Fruit fly (Drosophila melanogaster): ENCODE results near the gene CG33159.

Gene CG33159

DNA sequence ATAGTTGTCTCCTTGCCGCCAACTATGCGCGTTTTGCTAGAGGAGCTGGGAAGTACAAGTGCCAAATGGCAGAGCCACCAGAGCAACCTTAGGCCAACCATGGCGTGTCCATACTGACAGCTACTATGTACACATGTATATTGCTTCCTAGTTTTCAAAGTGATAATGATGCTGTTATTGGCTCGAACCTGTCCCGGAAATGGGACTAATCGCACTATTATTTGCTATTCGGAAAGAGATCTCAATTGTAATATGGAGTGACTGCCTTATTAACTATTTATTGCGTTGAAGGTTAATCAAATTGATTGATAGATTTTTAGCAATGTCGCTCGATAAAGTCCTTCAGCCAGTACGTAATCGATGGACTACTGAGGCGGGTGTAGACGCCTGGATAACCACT lies at the start of gene CG33159:
Gene CG33159 (minus strand): TSS at position 101 of the 400 bp plus-strand sequence.
- TF ChIP-seq cic (GFP tag; optimal IDR thresholded peaks at IDR 0.05) = no peak
- no peak for TF ChIP-seq CG11617 (GFP tag; optimal IDR thresholded peaks at IDR 0.05)
- TF ChIP-seq Crg-1 (GFP tag; optimal IDR thresholded peaks at IDR 0.05) = no peak
- TF ChIP-seq CG7045 (GFP tag; optimal IDR thresholded peaks at IDR 0.05) = no peak
- no peak for TF ChIP-seq CG12768 (GFP tag; optimal IDR thresholded peaks at IDR 0.05)
- TF ChIP-seq Mnt (GFP tag; optimal IDR thresholded peaks at IDR 0.05) = no peak
- no peak for TF ChIP-seq CG14711 (tag; optimal IDR thresholded peaks at IDR 0.05)
- TF ChIP-seq CG1620 (GFP tag; optimal IDR thresholded peaks at IDR 0.05) = no peak
- TF ChIP-seq CG33017 (tag; optimal IDR thresholded peaks at IDR 0.05) = no peak
- TF ChIP-seq bab1 (GFP tag; optimal IDR thresholded peaks at IDR 0.05) = no peak
- TF ChIP-seq tj (GFP tag; optimal IDR thresholded peaks at IDR 0.05) = no peak
- no peak for TF ChIP-seq kay (GFP tag; ENCODE audit: borderline replicate concordance)
- TF ChIP-seq CG7101 (tag; optimal IDR thresholded peaks at IDR 0.05) = no peak
- no peak for TF ChIP-seq Hr96 (GFP tag; optimal IDR thresholded peaks at IDR 0.05)
- TF ChIP-seq cnc (optimal IDR thresholded peaks at IDR 0.05) = no peak

DNA sequence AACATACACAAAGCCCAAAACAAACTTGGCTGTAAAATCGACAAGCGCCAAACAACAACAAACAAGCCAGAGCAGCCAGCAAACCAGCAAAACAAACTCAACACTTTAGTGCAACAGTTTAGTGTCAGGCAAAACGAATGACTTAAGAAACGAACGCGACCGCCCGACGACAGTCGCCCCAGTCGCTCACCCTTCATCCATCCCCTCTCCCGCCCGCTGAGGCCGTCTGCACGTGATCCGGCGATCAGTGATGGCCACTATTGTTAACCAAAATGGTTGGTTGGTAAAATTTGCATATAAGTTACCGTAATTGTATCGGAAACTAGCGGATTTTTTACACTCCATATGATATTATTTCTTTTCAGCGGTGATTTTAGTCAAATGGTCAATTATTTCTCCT lies 49.4 kb upstream of the CG33159 start:
- TF ChIP-seq bab1 (GFP tag; optimal IDR thresholded peaks at IDR 0.05) (no peak), CG14711 (tag; optimal IDR thresholded peaks at IDR 0.05) (no peak), ovo (GFP tag; optimal IDR thresholded peaks at IDR 0.05) (no peak), Crg-1 (GFP tag; optimal IDR thresholded peaks at IDR 0.05) (no peak), CG5204 (GFP tag; optimal IDR thresholded peaks at IDR 0.05) (no peak), CG1620 (GFP tag; optimal IDR thresholded peaks at IDR 0.05) (no peak), Clk (GFP tag; optimal IDR thresholded peaks at IDR 0.05) (no peak), kay (GFP tag; ENCODE audit: borderline replicate concordance) (no peak), CG11617 (GFP tag; optimal IDR thresholded peaks at IDR 0.05) (no peak), toe (GFP tag; optimal IDR thresholded peaks at IDR 0.05) (no peak), cnc (optimal IDR thresholded peaks at IDR 0.05) (no peak), cic (GFP tag; optimal IDR thresholded peaks at IDR 0.05) (no peak)

DNA sequence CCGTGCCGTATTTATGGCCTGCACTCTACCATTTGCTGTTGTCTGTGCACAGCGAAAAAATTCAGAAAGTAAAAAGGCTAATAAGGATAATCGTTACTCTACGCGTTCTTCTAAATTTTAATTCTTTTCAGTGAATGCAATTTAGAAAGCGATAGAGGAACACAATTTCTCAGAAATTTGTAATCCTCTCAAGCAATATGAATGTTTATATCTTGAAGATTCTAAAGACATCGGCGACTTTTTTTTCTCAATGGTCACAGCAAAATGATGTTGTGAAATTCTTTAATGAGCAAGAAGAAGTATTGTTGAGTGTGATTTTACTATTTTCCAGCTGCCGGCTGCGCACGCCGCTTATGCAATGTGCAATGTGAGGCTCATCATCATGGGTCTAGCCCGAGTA lies 48.6 kb upstream of the CG33159 start:
- TF ChIP-seq cnc (optimal IDR thresholded peaks at IDR 0.05) (no peak), ovo (GFP tag; optimal IDR thresholded peaks at IDR 0.05) (no peak), CG7101 (tag; optimal IDR thresholded peaks at IDR 0.05) (no peak), cic (GFP tag; optimal IDR thresholded peaks at IDR 0.05) (no peak), Crg-1 (GFP tag; optimal IDR thresholded peaks at IDR 0.05) (no peak), toe (GFP tag; optimal IDR thresholded peaks at IDR 0.05) (no peak), CG11617 (GFP tag; optimal IDR thresholded peaks at IDR 0.05) (no peak), tj (GFP tag; optimal IDR thresholded peaks at IDR 0.05) (no peak), kay (GFP tag; ENCODE audit: borderline replicate concordance) (no peak), CG7045 (GFP tag; optimal IDR thresholded peaks at IDR 0.05) (no peak), Clk (GFP tag; optimal IDR thresholded peaks at IDR 0.05) (no peak), CG5204 (GFP tag; optimal IDR thresholded peaks at IDR 0.05) (no peak), Mnt (GFP tag; optimal IDR thresholded peaks at IDR 0.05) (no peak), CG1620 (GFP tag; optimal IDR thresholded peaks at IDR 0.05) (no peak), Hr96 (GFP tag; optimal IDR thresholded peaks at IDR 0.05) (no peak), pad (GFP tag; optimal IDR thresholded peaks at IDR 0.05) (no peak)

DNA sequence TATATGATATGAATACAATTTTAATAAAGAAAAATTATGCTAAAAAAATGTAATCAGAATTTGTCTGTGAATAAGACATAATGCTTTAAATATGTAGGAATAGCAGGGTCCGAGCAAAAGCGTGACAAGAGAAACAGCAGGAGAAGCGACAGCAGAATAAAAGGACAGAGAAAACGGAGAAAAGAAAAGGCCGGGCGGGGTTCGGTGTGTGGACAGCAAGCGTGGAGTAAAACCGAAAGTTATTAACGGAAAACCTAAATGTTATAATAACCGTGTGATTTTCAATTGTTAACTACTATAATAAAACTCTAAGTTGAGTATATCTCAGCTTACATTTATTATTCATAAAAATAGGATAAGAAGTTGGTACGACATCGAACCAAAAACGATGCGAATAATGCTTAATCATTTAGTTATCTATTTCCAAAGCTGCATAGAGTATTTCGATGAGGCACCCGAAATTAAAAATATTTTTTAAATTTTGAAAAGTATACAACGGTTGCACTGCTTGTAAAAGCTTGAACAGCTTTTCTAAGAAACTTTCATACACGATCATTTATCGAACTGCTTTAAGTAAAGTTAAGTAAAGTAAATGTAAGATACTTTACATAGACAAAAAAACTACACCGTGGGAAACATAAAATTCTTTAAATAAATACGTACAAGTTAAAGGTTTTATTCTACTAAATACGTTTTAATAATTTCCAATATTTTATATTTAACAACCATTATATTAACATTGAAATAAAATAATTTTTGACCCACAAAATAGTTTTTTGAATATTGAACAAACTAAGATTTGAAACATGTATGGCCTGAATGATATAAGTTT lies 47.6 kb upstream of the CG33159 start:
- no peak for TF ChIP-seq cic (GFP tag; optimal IDR thresholded peaks at IDR 0.05)
- TF ChIP-seq toe (GFP tag; optimal IDR thresholded peaks at IDR 0.05) = no peak
- TF ChIP-seq kay (GFP tag; ENCODE audit: borderline replicate concordance) = peak; percentile 1
- TF ChIP-seq CG33017 (tag; optimal IDR thresholded peaks at IDR 0.05) = no peak

DNA sequence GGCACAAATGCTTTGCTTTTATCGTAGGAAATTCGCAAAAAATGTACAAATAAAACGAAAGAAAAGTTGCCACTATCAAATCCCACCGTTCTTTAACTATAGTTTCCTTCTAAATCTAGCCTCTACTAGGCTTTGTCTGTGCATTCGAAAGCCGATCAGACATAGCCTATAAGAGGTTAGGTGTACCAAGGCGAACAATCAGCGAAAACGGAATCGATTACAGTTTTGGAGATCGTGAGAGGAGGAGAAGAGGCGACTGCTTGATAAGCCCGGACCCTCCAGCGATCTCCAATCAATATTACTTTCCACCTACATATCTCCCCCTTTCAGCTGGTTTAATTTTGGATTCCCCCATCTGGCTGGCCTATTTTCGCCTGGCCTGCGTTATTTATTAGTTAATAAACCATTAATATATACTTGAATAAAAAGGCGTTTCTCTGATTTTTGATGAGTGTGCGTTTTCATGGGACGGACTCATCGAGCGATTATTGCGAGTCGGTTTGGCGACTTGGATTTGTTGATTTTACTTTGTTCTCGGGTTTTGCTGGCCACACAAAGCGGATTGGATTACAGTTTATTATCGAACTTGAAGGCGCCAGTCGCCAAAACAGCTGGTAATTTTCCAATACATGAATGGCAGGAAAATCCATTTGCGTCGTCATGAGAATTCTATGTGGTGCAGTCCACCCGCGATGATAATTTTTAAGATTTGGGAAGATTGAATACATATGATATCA lies 46.8 kb upstream of the CG33159 start:
- TF ChIP-seq tj (GFP tag; optimal IDR thresholded peaks at IDR 0.05) (peak; percentile 84), CG5204 (GFP tag; optimal IDR thresholded peaks at IDR 0.05) (no peak), cnc (optimal IDR thresholded peaks at IDR 0.05) (peak in 1 of 2 experiments; percentile 15), pad (GFP tag; optimal IDR thresholded peaks at IDR 0.05) (peak; percentile 95)

DNA sequence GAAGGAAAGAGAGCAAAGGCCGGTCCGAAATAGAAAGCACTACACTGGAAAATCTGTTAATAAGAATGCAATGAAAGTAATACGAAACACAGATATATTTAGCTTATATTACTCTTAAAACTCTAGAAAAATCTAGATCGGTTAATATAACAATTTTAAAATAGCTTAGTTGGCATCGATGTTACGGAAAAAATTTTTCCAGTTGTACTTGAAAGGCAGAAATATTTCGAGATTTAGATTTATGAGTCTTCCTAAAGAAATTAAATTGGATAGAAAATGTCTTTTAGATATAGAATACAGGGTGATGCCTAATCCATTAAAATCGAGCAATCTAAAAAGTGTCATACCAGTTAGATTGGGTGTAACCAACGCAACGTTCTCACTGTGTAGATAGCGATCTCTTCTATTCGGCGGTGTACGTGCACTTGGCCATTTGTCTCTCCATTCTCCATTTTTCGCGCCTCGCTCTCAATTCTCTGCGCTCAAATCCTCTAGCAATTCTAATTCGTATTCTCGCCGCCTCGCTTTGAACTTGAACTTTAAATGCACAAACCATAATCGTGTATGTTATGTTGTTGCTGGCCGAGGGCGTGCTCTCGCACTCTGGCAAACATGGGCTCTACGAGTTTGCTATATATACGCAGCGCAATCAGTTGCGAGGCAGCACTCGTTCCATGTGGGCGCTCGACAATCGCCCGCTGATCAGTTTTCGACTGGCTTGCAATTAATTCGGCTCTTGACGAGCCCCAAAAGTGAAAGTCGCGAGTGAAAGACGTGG lies 45.9 kb upstream of the CG33159 start:
- TF ChIP-seq CG5204 (GFP tag; optimal IDR thresholded peaks at IDR 0.05) (peak; percentile 97), Clk (GFP tag; optimal IDR thresholded peaks at IDR 0.05) (peak; percentile 87), kay (GFP tag; ENCODE audit: borderline replicate concordance) (peak; percentile 85), Hr96 (GFP tag; optimal IDR thresholded peaks at IDR 0.05) (peak; percentile 96), CG11617 (GFP tag; optimal IDR thresholded peaks at IDR 0.05) (peak; percentile 98), Mnt (GFP tag; optimal IDR thresholded peaks at IDR 0.05) (peak; percentile 62), toe (GFP tag; optimal IDR thresholded peaks at IDR 0.05) (peak; percentile 96), CG33017 (tag; optimal IDR thresholded peaks at IDR 0.05) (peak; percentile 86), Crg-1 (GFP tag; optimal IDR thresholded peaks at IDR 0.05) (peak; percentile 81), CG14711 (tag; optimal IDR thresholded peaks at IDR 0.05) (peak; percentile 78), tj (GFP tag; optimal IDR thresholded peaks at IDR 0.05) (peak; percentile 78), CG7045 (GFP tag; optimal IDR thresholded peaks at IDR 0.05) (peak; percentile 93), cnc (optimal IDR thresholded peaks at IDR 0.05) (no peak), ovo (GFP tag; optimal IDR thresholded peaks at IDR 0.05) (peak; percentile 77), bab1 (GFP tag; optimal IDR thresholded peaks at IDR 0.05) (peak; percentile 89), pad (GFP tag; optimal IDR thresholded peaks at IDR 0.05) (peak; percentile 86), cic (GFP tag; optimal IDR thresholded peaks at IDR 0.05) (peak; percentile 63), CG7101 (tag; optimal IDR thresholded peaks at IDR 0.05) (peak; percentile 92), CG1620 (GFP tag; optimal IDR thresholded peaks at IDR 0.05) (peak; percentile 94), CG12768 (GFP tag; optimal IDR thresholded peaks at IDR 0.05) (peak; percentile 93)

Data from whole organism, adult.